Worm (Caenorhabditis elegans) whole organism, midembryonic: Measurements from ENCODE around the gene sri-32.

ENCODE experiments used
- T22C8.4 ChIP-seq: fragments of 200-800 bp; sonication (Bioruptor generic); IDR thresholded peaks from 2 replicates; pipeline ENCODE4 v1.3.6; 2022; ENCODE audit warnings: missing genetic modification characterization, missing compliant biosample characterization
- cog-1 ChIP-seq: sonication (generic microtip); optimal IDR thresholded peaks from 2 replicates; lab custom pipeline; 2016; ENCODE audit warnings: missing genetic modification characterization, missing compliant biosample characterization
- flt-1 ChIP-seq: fragments of 200-800 bp; sonication (Bioruptor generic); IDR thresholded peaks from 2 replicates; pipeline ENCODE4 v1.3.6; 2022; ENCODE audit warnings: missing genetic modification characterization, missing compliant biosample characterization
- klf-2 ChIP-seq: fragments of 200-800 bp; sonication (Bioruptor generic); conservative IDR thresholded peaks from 2 replicates; pipeline ENCODE4 v1.3.6; 2022; ENCODE audit warnings: missing genetic modification reagents, missing genetic modification characterization, missing compliant biosample characterization
- med-1 ChIP-seq: sonication (generic microtip); optimal IDR thresholded peaks from 2 replicates; lab custom pipeline; 2017; ENCODE audit warnings: missing genetic modification characterization, mild to moderate bottlenecking, missing compliant biosample characterization, antibody characterized with exemption, missing genetic modification reagents; ENCODE audit not compliant: insufficient read depth
- ref-1 ChIP-seq: fragments of 200-800 bp; sonication (Bioruptor generic); conservative IDR thresholded peaks from 2 replicates; pipeline ENCODE4 v1.3.6; 2022; ENCODE audit warnings: missing genetic modification reagents, missing genetic modification characterization, missing compliant biosample characterization
- tab-1 ChIP-seq: fragments of 200-800 bp; sonication (Bioruptor generic); IDR thresholded peaks from 2 replicates; pipeline ENCODE4 v1.3.6; 2022; ENCODE audit warnings: missing genetic modification characterization, missing compliant biosample characterization
- ztf-23 ChIP-seq: fragments of 200-800 bp; sonication (Bioruptor generic); IDR thresholded peaks from 2 replicates; pipeline ENCODE4 v1.3.6; 2022; ENCODE audit warnings: missing genetic modification reagents, missing genetic modification characterization, missing compliant biosample characterization
- ztf-29 ChIP-seq: fragments of 200-800 bp; sonication (Bioruptor generic); IDR thresholded peaks from 2 replicates; pipeline ENCODE4 v1.3.6; 2022; ENCODE audit warnings: missing genetic modification reagents, missing genetic modification characterization, missing compliant biosample characterization

The sri-32 gene

ce11 chrII:3113934-3114333 lies 40.3 kb downstream of the sri-32 start, which contains the start of gene clec-123:
clec-123 (plus strand) TSS chrII:3114234.
- TF ChIP-seq med-1 (GFP tag; lab: Kevin White, UChicago) (no peak), ztf-23 (GFP tag; lab: Robert Waterston, UW) (no peak), T22C8.4 (no peak), flt-1 (GFP tag; lab: Robert Waterston, UW) (no peak), cog-1 (no peak), ztf-29 (GFP tag; lab: Robert Waterston, UW) (no peak), klf-2 (GFP tag; lab: Robert Waterston, UW) (no peak), tab-1 (GFP tag; lab: Robert Waterston, UW) (no peak), ref-1 (GFP tag; lab: Robert Waterston, UW) (no peak)

ce11 chrII:3113289-3113688 lies 41.0 kb downstream of the sri-32 start:
- 0 out of 2 replicates have a peak, but pooled peaks have one; percentile 14 for TF ChIP-seq tab-1 (GFP tag; lab: Robert Waterston, UW)
- TF ChIP-seq ztf-29 (GFP tag; lab: Robert Waterston, UW) = no peak

ce11 chrII:3112313-3112712 lies 42.0 kb downstream of the sri-32 start, which contains the start of gene Y25C1A.2:
Y25C1A.2 (plus strand) TSS chrII:3112613.
- TF ChIP-seq klf-2 (GFP tag; lab: Robert Waterston, UW) = no peak
- no peak for TF ChIP-seq flt-1 (GFP tag; lab: Robert Waterston, UW)
- no peak for TF ChIP-seq ref-1 (GFP tag; lab: Robert Waterston, UW)
- no peak for TF ChIP-seq T22C8.4
- TF ChIP-seq cog-1 = no peak
- TF ChIP-seq tab-1 (GFP tag; lab: Robert Waterston, UW) = no peak
- TF ChIP-seq ztf-23 (GFP tag; lab: Robert Waterston, UW) = no peak
- TF ChIP-seq ztf-29 (GFP tag; lab: Robert Waterston, UW) = no peak
- no peak for TF ChIP-seq med-1 (GFP tag; lab: Kevin White, UChicago)

ce11 chrII:3111147-3111546 lies 43.1 kb downstream of the sri-32 start, which contains the start of gene Y25C1A.13:
Y25C1A.13 (minus strand) TSS chrII:3111247.
- no peak for TF ChIP-seq ref-1 (GFP tag; lab: Robert Waterston, UW)
- no peak for TF ChIP-seq T22C8.4
- TF ChIP-seq ztf-29 (GFP tag; lab: Robert Waterston, UW) = no peak
- TF ChIP-seq klf-2 (GFP tag; lab: Robert Waterston, UW) = no peak
- no peak for TF ChIP-seq flt-1 (GFP tag; lab: Robert Waterston, UW)
- TF ChIP-seq tab-1 (GFP tag; lab: Robert Waterston, UW) = no peak
- no peak for TF ChIP-seq med-1 (GFP tag; lab: Kevin White, UChicago)
- TF ChIP-seq cog-1 = no peak
- no peak for TF ChIP-seq ztf-23 (GFP tag; lab: Robert Waterston, UW)

ce11 chrII:3110099-3110498 lies 44.2 kb downstream of the sri-32 start:
- TF ChIP-seq ztf-23 (GFP tag; lab: Robert Waterston, UW) (no peak), cog-1 (no peak), klf-2 (GFP tag; lab: Robert Waterston, UW) (no peak), flt-1 (GFP tag; lab: Robert Waterston, UW) (no peak), med-1 (GFP tag; lab: Kevin White, UChicago) (no peak), ref-1 (GFP tag; lab: Robert Waterston, UW) (no peak), T22C8.4 (no peak), tab-1 (GFP tag; lab: Robert Waterston, UW) (no peak), ztf-29 (GFP tag; lab: Robert Waterston, UW) (no peak)

- TF ChIP-seq ztf-29 (GFP tag; lab: Robert Waterston, UW) (no peak), flt-1 (GFP tag; lab: Robert Waterston, UW) (no peak), ztf-23 (GFP tag; lab: Robert Waterston, UW) (no peak), ref-1 (GFP tag; lab: Robert Waterston, UW) (no peak), cog-1 (no peak), klf-2 (GFP tag; lab: Robert Waterston, UW) (no peak), T22C8.4 (no peak), tab-1 (GFP tag; lab: Robert Waterston, UW) (no peak), med-1 (GFP tag; lab: Kevin White, UChicago) (no peak)
These were observed 44.8 kb downstream of the sri-32 start for ce11 chrII:3109533-3109932.

ce11 chrII:3108101-3108500 lies 46.2 kb downstream of the sri-32 start:
- no peak for TF ChIP-seq med-1 (GFP tag; lab: Kevin White, UChicago)
- 0 out of 2 replicates have a peak, but pooled peaks have one; percentile 47 for TF ChIP-seq tab-1 (GFP tag; lab: Robert Waterston, UW)

- TF ChIP-seq tab-1 (GFP tag; lab: Robert Waterston, UW) (no peak), flt-1 (GFP tag; lab: Robert Waterston, UW) (no peak), T22C8.4 (no peak), ztf-29 (GFP tag; lab: Robert Waterston, UW) (no peak), ref-1 (GFP tag; lab: Robert Waterston, UW) (no peak), ztf-23 (GFP tag; lab: Robert Waterston, UW) (no peak), klf-2 (GFP tag; lab: Robert Waterston, UW) (no peak), med-1 (GFP tag; lab: Kevin White, UChicago) (no peak), cog-1 (no peak)
These were observed 48.5 kb downstream of the sri-32 start, which contains the start of gene clec-122 for ce11 chrII:3105765-3106164. clec-122 (plus strand) TSS chrII:3106065.
